Worm (Caenorhabditis elegans): ENCODE measurements around the gene W06A7.4.

Gene W06A7.4

DNA sequence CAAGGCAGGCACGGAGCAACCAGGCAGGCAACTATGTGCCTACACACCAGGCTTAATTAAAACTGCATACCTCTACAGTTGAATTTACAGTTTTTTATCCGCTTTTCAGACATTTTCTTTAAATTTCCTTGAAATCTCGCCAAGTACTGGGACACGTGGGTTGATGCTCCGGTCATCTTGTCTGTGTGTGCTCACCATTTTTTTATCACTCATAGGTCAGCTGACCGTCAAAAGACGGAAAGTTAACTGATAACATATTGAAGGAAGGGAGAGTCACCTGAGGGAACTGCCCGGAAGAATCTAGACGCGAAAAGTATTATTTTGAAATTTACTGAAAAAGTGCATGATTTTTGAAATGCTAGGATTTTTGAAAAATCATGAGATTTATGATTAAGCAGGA lies 26.3 kb downstream of the W06A7.4 start:
- TF ChIP-seq mdl-1 (tag; optimal IDR thresholded peaks at IDR 0.05) (peak in 1 of 2 experiments; percentile 18), gmeb-1 (tag; optimal IDR thresholded peaks at IDR 0.05) (peak; percentile 28), nhr-129 (tag; optimal IDR thresholded peaks at IDR 0.05) (peak; percentile 75), fos-1 (tag; optimal IDR thresholded peaks at IDR 0.05) (peak; percentile 82), ztf-11 (tag; optimal IDR thresholded peaks at IDR 0.05) (no peak), alr-1 (tag; optimal IDR thresholded peaks at IDR 0.05) (no peak), C34F6.9 (tag; optimal IDR thresholded peaks at IDR 0.05) (peak; percentile 25), aly-2 (tag; optimal IDR thresholded peaks at IDR 0.05) (no peak), mbf-1 (tag; optimal IDR thresholded peaks at IDR 0.05) (no peak), snpc-4 (tag; optimal IDR thresholded peaks at IDR 0.05) (peak; percentile 14), unc-39 (tag; optimal IDR thresholded peaks at IDR 0.05) (no peak), crh-2 (tag; optimal IDR thresholded peaks at IDR 0.05) (peak; percentile 36), nhr-12 (tag; optimal IDR thresholded peaks at IDR 0.05) (no peak), dmd-4 (tag; optimal IDR thresholded peaks at IDR 0.05) (no peak), skn-1 (tag; optimal IDR thresholded peaks at IDR 0.05) (no peak), sma-9 (GFP tag; optimal IDR thresholded peaks at IDR 0.05) (peak; percentile 72), sma-9 (tag; optimal IDR thresholded peaks at IDR 0.05) (no peak), F13H6.1 (tag; optimal IDR thresholded peaks at IDR 0.05) (peak; percentile 41)

- no peak for TF ChIP-seq ztf-1 (GFP tag; conservative IDR thresholded peaks at IDR 0.05)
- TF ChIP-seq lin-11 (tag; optimal IDR thresholded peaks at IDR 0.05), result no peak
- no peak for TF ChIP-seq Y55F3AM.14 (GFP tag; optimal IDR thresholded peaks at IDR 0.05)
- TF ChIP-seq lsy-2 (tag; optimal IDR thresholded peaks at IDR 0.05), result peak; percentile 16 to 31
- peak; percentile 39 for TF ChIP-seq C34F6.9 (tag; optimal IDR thresholded peaks at IDR 0.05)
- no peak for TF ChIP-seq R02D3.7 (tag; optimal IDR thresholded peaks at IDR 0.05)
- peak; percentile 71 for TF ChIP-seq sma-9 (GFP tag; optimal IDR thresholded peaks at IDR 0.05)
- no peak for TF ChIP-seq sma-9 (tag; optimal IDR thresholded peaks at IDR 0.05)
- TF ChIP-seq ama-1 (optimal IDR thresholded peaks at IDR 0.05), result peak; percentile 19
- TF ChIP-seq nhr-77 (tag; optimal IDR thresholded peaks at IDR 0.05), result no peak
- TF ChIP-seq nhr-6 (tag; optimal IDR thresholded peaks at IDR 0.05), result no peak
- TF ChIP-seq sem-4 (tag; optimal IDR thresholded peaks at IDR 0.05), result peak; percentile 53
- TF ChIP-seq fos-1 (tag; optimal IDR thresholded peaks at IDR 0.05), result no peak
- peak; percentile 48 for TF ChIP-seq F13H6.1 (tag; optimal IDR thresholded peaks at IDR 0.05)
- no peak for TF ChIP-seq gmeb-1 (tag; optimal IDR thresholded peaks at IDR 0.05)
- TF ChIP-seq mab-5 (tag; optimal IDR thresholded peaks at IDR 0.05), result peak; percentile 43
- TF ChIP-seq skn-1 (tag; optimal IDR thresholded peaks at IDR 0.05), result no peak
- TF ChIP-seq nhr-12 (tag; optimal IDR thresholded peaks at IDR 0.05), result no peak
- TF ChIP-seq unc-55 (GFP tag; optimal IDR thresholded peaks at IDR 0.05), result peak; percentile 72
- TF ChIP-seq mdl-1 (tag; optimal IDR thresholded peaks at IDR 0.05), result peak in 1 of 2 experiments; percentile 12
- TF ChIP-seq elt-3 (tag; optimal IDR thresholded peaks at IDR 0.05), result no peak
- no peak for TF ChIP-seq elt-1 (tag; optimal IDR thresholded peaks at IDR 0.05)
- no peak for TF ChIP-seq nhr-25 (tag; optimal IDR thresholded peaks at IDR 0.05)
- peak; percentile 62 for TF ChIP-seq nhr-129 (tag; optimal IDR thresholded peaks at IDR 0.05)
- TF ChIP-seq zag-1 (tag; optimal IDR thresholded peaks at IDR 0.05), result peak; percentile 83
- TF ChIP-seq snpc-4 (tag; optimal IDR thresholded peaks at IDR 0.05), result no peak
- TF ChIP-seq egl-27 (tag; optimal IDR thresholded peaks at IDR 0.05), result no peak
- no peak for TF ChIP-seq mbf-1 (tag; optimal IDR thresholded peaks at IDR 0.05)
- no peak for TF ChIP-seq lin-39 (tag; optimal IDR thresholded peaks at IDR 0.05)
Observed at ce11 chrV:14851206-14851605, 27.0 kb downstream of the W06A7.4 start.

- no peak for TF ChIP-seq mab-5 (tag; optimal IDR thresholded peaks at IDR 0.05)
- no peak for TF ChIP-seq nhr-23 (tag; optimal IDR thresholded peaks at IDR 0.05)
- no peak for TF ChIP-seq mdl-1 (tag; optimal IDR thresholded peaks at IDR 0.05)
- TF ChIP-seq ztf-4 (tag; optimal IDR thresholded peaks at IDR 0.05), result no peak
- no peak for TF ChIP-seq lin-13 (GFP tag; optimal IDR thresholded peaks at IDR 0.05)
- no peak for TF ChIP-seq elt-3 (tag; optimal IDR thresholded peaks at IDR 0.05)
- TF ChIP-seq gmeb-1 (tag; optimal IDR thresholded peaks at IDR 0.05), result no peak
- no peak for TF ChIP-seq lsy-2 (tag; optimal IDR thresholded peaks at IDR 0.05)
- no peak for TF ChIP-seq Y55F3AM.14 (GFP tag; optimal IDR thresholded peaks at IDR 0.05)
Observed at ce11 chrV:14851972-14852371, 27.7 kb downstream of the W06A7.4 start.

DNA sequence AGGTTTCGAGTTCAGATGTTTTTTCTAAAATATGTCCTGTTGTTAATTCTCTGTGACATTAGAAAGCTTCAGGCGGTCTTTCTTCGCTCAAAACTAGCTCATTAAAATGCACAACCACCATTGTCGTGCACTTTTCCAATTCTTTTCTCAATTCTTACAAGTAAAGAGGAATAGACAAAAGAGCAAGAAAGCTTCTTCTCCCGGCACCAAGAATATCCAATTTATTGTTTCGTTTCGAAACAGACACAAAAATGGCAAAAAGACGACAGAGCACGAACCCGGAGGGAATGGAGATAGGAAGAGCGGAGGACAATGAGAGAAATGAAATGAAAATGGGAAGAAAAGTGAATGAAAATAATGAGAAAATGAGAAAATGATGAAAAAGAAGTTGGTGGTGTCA lies 28.4 kb downstream of the W06A7.4 start:
- TF ChIP-seq zag-1 (tag; optimal IDR thresholded peaks at IDR 0.05) (peak; percentile 12), nhr-129 (tag; optimal IDR thresholded peaks at IDR 0.05) (peak; percentile 13), sma-9 (GFP tag; optimal IDR thresholded peaks at IDR 0.05) (no peak), sma-9 (tag; optimal IDR thresholded peaks at IDR 0.05) (no peak), unc-55 (GFP tag; optimal IDR thresholded peaks at IDR 0.05) (peak; percentile 2)
